Fruit fly (Drosophila melanogaster) whole organism, adult: Measurements from ENCODE around the gene CG45493.
"Not testable (repeated sequence)": the region's sequence is repeated elsewhere in the genome, so short reads cannot be mapped to it uniquely, and the experiment has no call there.

ENCODE experiments used
- CG11617 ChIP-seq: fragments of 200-800 bp; sonication (Bioruptor generic); optimal IDR thresholded peaks from 2 replicates; lab custom pipeline; 2017; ENCODE audit warnings: mild to moderate bottlenecking, missing biosample characterization, missing genetic modification reagents, missing genetic modification characterization
- CG12768 ChIP-seq: fragments of 200-800 bp; sonication (Bioruptor generic); optimal IDR thresholded peaks from 2 replicates; lab custom pipeline; 2017; ENCODE audit warnings: missing biosample characterization, missing genetic modification characterization, mild to moderate bottlenecking, moderate library complexity, missing genetic modification reagents
- CG14711 ChIP-seq: fragments of 200-800 bp; sonication (Bioruptor generic); optimal IDR thresholded peaks from 2 replicates; lab custom pipeline; 2018; ENCODE audit warnings: missing biosample characterization, mild to moderate bottlenecking, missing genetic modification characterization, moderate library complexity
- CG33017 ChIP-seq: fragments of 200-800 bp; sonication (Bioruptor generic); optimal IDR thresholded peaks from 2 replicates; lab custom pipeline; 2018; ENCODE audit warnings: missing biosample characterization, mild to moderate bottlenecking, missing genetic modification characterization, moderate library complexity
- CG7101 ChIP-seq: fragments of 200-800 bp; sonication (Bioruptor generic); optimal IDR thresholded peaks from 2 replicates; lab custom pipeline; 2018; ENCODE audit warnings: missing biosample characterization, mild to moderate bottlenecking, missing genetic modification characterization, moderate library complexity
- Clk ChIP-seq: fragments of 200-800 bp; sonication (Bioruptor generic); optimal IDR thresholded peaks from 2 replicates; lab custom pipeline; 2017; ENCODE audit warnings: missing biosample characterization, missing genetic modification characterization
- bab1 ChIP-seq: fragments of 200-800 bp; sonication (Bioruptor generic); optimal IDR thresholded peaks from 3 replicates; lab custom pipeline; 2019; ENCODE audit warnings: missing biosample characterization, mild to moderate bottlenecking, missing genetic modification characterization, moderate library complexity
- cic ChIP-seq: fragments of 200-800 bp; sonication (Bioruptor generic); optimal IDR thresholded peaks from 2 replicates; lab custom pipeline; 2017; ENCODE audit warnings: missing biosample characterization, mild to moderate bottlenecking, missing genetic modification characterization, moderate library complexity
- cnc ChIP-seq, 2 experiments: fragments of >200 bp; optimal IDR thresholded peaks; 2 replicates each; lab custom pipeline; 2017
- kay ChIP-seq: fragments of 200-800 bp; sonication (Bioruptor generic); peaks from one replicate; lab custom pipeline; 2016; ENCODE audit warnings: missing biosample characterization, missing genetic modification characterization, borderline replicate concordance
- ovo ChIP-seq: fragments of 200-800 bp; sonication (Bioruptor generic); optimal IDR thresholded peaks from 2 replicates; lab custom pipeline; 2016; ENCODE audit warnings: missing biosample characterization, missing genetic modification characterization
- pad ChIP-seq: fragments of 200-800 bp; sonication (Bioruptor generic); optimal IDR thresholded peaks from 3 replicates; lab custom pipeline; 2017; ENCODE audit warnings: missing biosample characterization, missing genetic modification characterization, mild to moderate bottlenecking, moderate library complexity, missing genetic modification reagents
- tj ChIP-seq: fragments of 200-800 bp; sonication (Bioruptor generic); optimal IDR thresholded peaks from 3 replicates; lab custom pipeline; 2017; ENCODE audit warnings: missing biosample characterization, mild to moderate bottlenecking, missing genetic modification characterization, moderate library complexity

DNA sequence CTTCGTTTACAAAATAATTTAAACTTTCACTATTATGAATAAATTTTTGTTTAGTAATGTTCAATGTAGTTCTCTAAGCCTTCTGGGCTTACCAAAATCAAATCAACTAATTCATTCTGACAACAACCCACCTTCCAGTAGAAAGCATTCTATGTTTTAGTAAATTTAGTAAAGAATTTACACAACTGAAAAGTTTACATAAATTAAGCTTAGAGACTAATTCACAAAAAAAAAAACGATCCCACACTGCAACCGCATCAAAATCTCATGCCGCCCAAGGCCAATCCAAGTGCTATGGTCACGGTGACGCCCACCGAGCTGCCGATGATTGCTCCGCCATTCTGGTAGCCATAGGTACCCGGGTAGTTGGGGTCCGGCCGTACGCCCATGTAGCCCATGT lies 14.5 kb downstream of the CG45493 start, which contains the start of gene CG45490:
- not testable (repeated sequence) for TF ChIP-seq Clk (GFP tag; lab: Kevin White, UChicago); CG12768 (GFP tag; lab: Kevin White, UChicago); bab1 (GFP tag; lab: Kevin White, UChicago); kay (GFP tag; lab: Kevin White, UChicago); tj; CG11617 (GFP tag; lab: Kevin White, UChicago); pad; cnc (optimal IDR thresholded peaks at IDR 0.05; lab: Kevin White, UChicago); CG33017 (tag; lab: Kevin White, UChicago); ovo (GFP tag; lab: Kevin White, UChicago); cic; CG14711 (tag; lab: Kevin White, UChicago); CG7101 (tag; lab: Kevin White, UChicago)
